Worm (Caenorhabditis elegans) whole organism, early embryonic: ENCODE data around the gene Y54E2A.9.

ENCODE experiments used
- B0310.2 ChIP-seq: sonication (generic microtip); optimal IDR thresholded peaks from 2 replicates; lab custom pipeline; 2016; ENCODE audit warnings: mild to moderate bottlenecking, missing genetic modification characterization, missing compliant biosample characterization
- tra-4 ChIP-seq: sonication (generic microtip); optimal IDR thresholded peaks from 2 replicates; lab custom pipeline; 2017; ENCODE audit warnings: missing genetic modification characterization, missing compliant biosample characterization

DNA sequence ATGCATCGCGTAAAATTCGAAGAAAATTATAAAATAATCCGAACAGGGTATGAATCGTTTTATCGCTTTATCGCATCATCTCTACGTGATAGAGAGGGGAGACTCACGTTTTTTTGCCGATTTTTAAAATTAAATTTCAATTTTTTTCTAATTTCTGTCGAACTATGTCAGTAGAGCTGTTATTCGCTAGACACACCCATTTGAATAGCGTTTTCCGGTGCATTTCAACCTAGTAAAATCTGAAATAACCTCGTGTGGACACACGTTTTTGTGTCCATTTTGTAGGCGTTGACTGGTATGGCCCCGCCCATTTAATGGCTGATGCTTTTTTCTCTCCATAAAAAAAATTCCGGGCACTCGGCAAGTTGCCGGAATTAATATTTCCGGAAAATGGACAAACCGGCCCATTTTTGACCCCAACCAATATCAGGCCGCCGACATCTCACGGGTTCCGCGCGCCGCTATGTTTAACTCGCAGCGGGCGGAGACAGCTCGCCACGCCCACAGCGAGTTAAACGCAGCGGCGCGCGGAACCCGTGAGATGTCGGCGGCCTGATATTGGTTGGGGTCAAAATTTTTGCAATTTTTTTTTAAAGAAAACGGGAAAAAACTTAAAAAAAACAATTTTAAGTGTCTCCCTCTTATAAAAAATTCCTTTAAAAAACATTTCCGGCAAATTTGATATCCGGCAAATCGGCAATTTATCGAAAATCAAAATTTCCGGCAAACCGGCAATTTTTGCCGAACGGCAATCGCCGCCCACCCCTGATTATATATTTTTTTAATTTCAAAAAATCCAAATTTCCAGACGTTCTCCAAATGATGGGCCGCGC is 12.6 kb downstream of the Y54E2A.9 start, which contains the start of gene Y54E2A.7:
- TF ChIP-seq B0310.2 (no peak), tra-4 (tag; lab: Kevin White, UChicago) (no peak)
